Fruit fly (Drosophila melanogaster) whole organism, adult: ENCODE measurements around the gene PGAP5.

Experiments
- CG33017 ChIP-seq: fragments of 200-800 bp; sonication (Bioruptor generic); optimal IDR thresholded peaks from 2 replicates; lab custom pipeline; 2018; ENCODE audit warnings: missing biosample characterization, mild to moderate bottlenecking, missing genetic modification characterization, moderate library complexity
- cnc ChIP-seq, 2 experiments: fragments of >200 bp; optimal IDR thresholded peaks; 2 replicates each; lab custom pipeline; 2017

DNA sequence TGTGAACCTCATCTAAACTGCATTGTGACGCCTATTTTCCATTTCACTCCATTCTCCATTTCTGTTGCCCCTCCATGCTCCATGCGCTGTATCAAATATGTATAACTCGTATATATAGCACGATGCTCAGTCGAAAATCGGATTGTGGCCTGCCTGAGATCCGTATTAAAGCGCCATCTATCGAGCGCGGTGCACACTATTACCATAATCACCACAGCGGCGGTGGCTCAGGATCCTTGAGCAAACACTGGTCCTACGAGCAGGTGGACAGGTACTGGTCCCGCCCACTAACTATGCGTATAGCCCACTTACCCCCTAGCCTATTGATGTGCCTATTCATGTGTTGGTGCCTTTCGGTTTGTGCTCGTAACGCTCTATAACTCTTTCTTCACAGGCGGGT lies 13.7 kb upstream of the PGAP5 start:
- TF ChIP-seq CG33017 (no peak), cnc (optimal IDR thresholded peaks at IDR 0.05; lab: Kevin White, UChicago) (no peak)
